Worm (Caenorhabditis elegans) whole organism, early embryonic: Measurements from ENCODE around the gene gop-3.
A peak's percentile ranks its signal among the peaks of the same experiment; 100 is the strongest.

Source experiments
- B0310.2 ChIP-seq: sonication (generic microtip); optimal IDR thresholded peaks from 2 replicates; lab custom pipeline; 2016; ENCODE audit warnings: mild to moderate bottlenecking, missing genetic modification characterization, missing compliant biosample characterization
- F13C5.2 ChIP-seq: sonication (generic microtip); optimal IDR thresholded peaks from 2 replicates; lab custom pipeline; 2017; ENCODE audit warnings: mild to moderate bottlenecking, missing genetic modification characterization, inconsistent platforms, missing compliant biosample characterization
- aly-1 ChIP-seq: sonication (generic microtip); optimal IDR thresholded peaks from 2 replicates; lab custom pipeline; 2016; ENCODE audit warnings: missing genetic modification characterization, missing compliant biosample characterization
- ama-1 ChIP-seq: fragments of 150-350 bp; optimal IDR thresholded peaks from 2 replicates; lab custom pipeline; 2014
- ceh-13 ChIP-seq: fragments of 200-800 bp; sonication (Bioruptor generic); optimal IDR thresholded peaks from 2 replicates; lab custom pipeline; 2018; ENCODE audit warnings: mild to moderate bottlenecking, missing genetic modification characterization, missing compliant biosample characterization
- ceh-36 ChIP-seq: sonication (generic microtip); optimal IDR thresholded peaks from 2 replicates; lab custom pipeline; 2016; ENCODE audit warnings: missing genetic modification characterization, inconsistent platforms, missing compliant biosample characterization
- ets-7 ChIP-seq: sonication (generic microtip); optimal IDR thresholded peaks from 2 replicates; lab custom pipeline; 2016; ENCODE audit warnings: missing genotype, missing genetic modification characterization, missing compliant biosample characterization
- flt-1 ChIP-seq: fragments of 200-800 bp; sonication (Bioruptor generic); IDR thresholded peaks from 2 replicates; pipeline ENCODE4 v1.3.6; 2022; ENCODE audit warnings: missing genetic modification characterization, missing compliant biosample characterization
- hmbx-1 ChIP-seq: sonication (generic microtip); optimal IDR thresholded peaks from 2 replicates; lab custom pipeline; 2016; ENCODE audit warnings: mild to moderate bottlenecking, missing genetic modification characterization, missing compliant biosample characterization
- hmg-4 ChIP-seq: fragments of 200-800 bp; sonication (Bioruptor generic); optimal IDR thresholded peaks from 2 replicates; lab custom pipeline; 2018; ENCODE audit warnings: mild to moderate bottlenecking, missing genetic modification characterization, missing compliant biosample characterization
- hnd-1 ChIP-seq: sonication (generic microtip); optimal IDR thresholded peaks from 2 replicates; lab custom pipeline; 2016; ENCODE audit warnings: missing genetic modification characterization, missing compliant biosample characterization
- pes-1 ChIP-seq: fragments of 200-800 bp; sonication (Bioruptor generic); IDR thresholded peaks from 2 replicates; pipeline ENCODE4 v1.3.6; 2022; ENCODE audit warnings: missing genetic modification reagents, missing genetic modification characterization, missing compliant biosample characterization
- scrt-1 ChIP-seq: fragments of 200-800 bp; sonication (Bioruptor generic); IDR thresholded peaks from 2 replicates; pipeline ENCODE4 v1.3.6; 2022; ENCODE audit warnings: missing genetic modification characterization, missing compliant biosample characterization
- sea-1 ChIP-seq: fragments of 200-800 bp; sonication (Bioruptor generic); conservative IDR thresholded peaks from 2 replicates; pipeline ENCODE4 v1.3.6; 2022; ENCODE audit warnings: missing genetic modification characterization, missing compliant biosample characterization
- tbx-11 ChIP-seq: fragments of 200-800 bp; sonication (Bioruptor generic); IDR thresholded peaks from 2 replicates; pipeline ENCODE4 v1.3.6; 2022; ENCODE audit warnings: missing genetic modification characterization, missing compliant biosample characterization
- tbx-37 ChIP-seq: fragments of 200-800 bp; sonication (Bioruptor generic); conservative IDR thresholded peaks from 2 replicates; pipeline ENCODE4 v1.3.6; 2022; ENCODE audit warnings: missing genetic modification reagents, missing genetic modification characterization, missing compliant biosample characterization
- tra-4 ChIP-seq: sonication (generic microtip); optimal IDR thresholded peaks from 2 replicates; lab custom pipeline; 2017; ENCODE audit warnings: missing genetic modification characterization, missing compliant biosample characterization

The gop-3 gene

ce11 chrIII:5291281-5291680, 30.8 kb downstream of the gop-3 start:
- TF ChIP-seq tbx-37 (GFP tag; lab: Robert Waterston, UW) (no peak), hmg-4 (no peak), ceh-36 (tag; lab: Kevin White, UChicago) (no peak), tbx-11 (GFP tag; lab: Robert Waterston, UW) (no peak), hnd-1 (tag; lab: Kevin White, UChicago) (no peak)

- TF ChIP-seq B0310.2 (tag; lab: Kevin White, UChicago): no peak
- TF ChIP-seq ceh-36 (tag; lab: Kevin White, UChicago): no peak
- no peak for TF ChIP-seq ets-7 (tag; lab: Kevin White, UChicago)
- TF ChIP-seq scrt-1 (GFP tag; lab: Robert Waterston, UW): no peak
- no peak for TF ChIP-seq tbx-11 (GFP tag; lab: Robert Waterston, UW)
- TF ChIP-seq flt-1 (GFP tag; lab: Robert Waterston, UW): no peak
Observed at ce11 chrIII:5294281-5294680, 33.8 kb downstream of the gop-3 start.

- TF ChIP-seq hmbx-1 (tag; lab: Kevin White, UChicago): peak; percentile 47
- peak; percentile 79 for TF ChIP-seq F13C5.2
- no peak for TF ChIP-seq ama-1 (lab: Kevin White, UChicago)
- peak; percentile 75 for TF ChIP-seq ets-7 (tag; lab: Kevin White, UChicago)
- TF ChIP-seq ceh-13 (GFP tag; lab: Kevin White, UChicago): peak; percentile 61
- peak; percentile 95 for TF ChIP-seq pes-1 (GFP tag; lab: Robert Waterston, UW)
- TF ChIP-seq hnd-1 (tag; lab: Kevin White, UChicago): peak; percentile 78
- TF ChIP-seq hmg-4: peak; percentile 97
- peak; percentile 94 for TF ChIP-seq sea-1 (GFP tag; lab: Robert Waterston, UW)
- TF ChIP-seq tra-4 (tag; lab: Kevin White, UChicago): peak; percentile 80
- peak; percentile 94 for TF ChIP-seq scrt-1 (GFP tag; lab: Robert Waterston, UW)
- peak; percentile 90 for TF ChIP-seq B0310.2 (tag; lab: Kevin White, UChicago)
- peak; percentile 95 for TF ChIP-seq flt-1 (GFP tag; lab: Robert Waterston, UW)
- TF ChIP-seq tbx-11 (GFP tag; lab: Robert Waterston, UW): peak; percentile 93
- peak; percentile 92 for TF ChIP-seq aly-1 (tag; lab: Kevin White, UChicago)
- peak; percentile 90 for TF ChIP-seq ceh-36 (tag; lab: Kevin White, UChicago)
- TF ChIP-seq tbx-37 (GFP tag; lab: Robert Waterston, UW): peak; percentile 93
Observed at ce11 chrIII:5294867-5295266, 34.4 kb downstream of the gop-3 start.

- no peak for TF ChIP-seq ets-7 (tag; lab: Kevin White, UChicago)
Observed at ce11 chrIII:5301786-5302268, 41.3 kb downstream of the gop-3 start, which contains the start of the genes T15B12.2 and F52C9.5. TSS of gene T15B12.2 (minus strand) at chrIII:5301886. TSS of gene F52C9.5 (plus strand) at chrIII:5302218.

- TF ChIP-seq ceh-13 (GFP tag; lab: Kevin White, UChicago) (no peak), hmg-4 (no peak), scrt-1 (GFP tag; lab: Robert Waterston, UW) (no peak)
Observed at ce11 chrIII:5304044-5304443, 43.5 kb downstream of the gop-3 start.

ce11 chrIII:5305725-5306124, 45.2 kb downstream of the gop-3 start:
- TF ChIP-seq sea-1 (GFP tag; lab: Robert Waterston, UW): 0 out of 2 replicates have a peak, but pooled peaks have one; percentile 54
- TF ChIP-seq ceh-36 (tag; lab: Kevin White, UChicago): peak; percentile 51
- no peak for TF ChIP-seq flt-1 (GFP tag; lab: Robert Waterston, UW)
- TF ChIP-seq tbx-11 (GFP tag; lab: Robert Waterston, UW): no peak; the same call in none of the 2 replicates
- peak; percentile 68; the same call in 1 of the 2 replicates for TF ChIP-seq scrt-1 (GFP tag; lab: Robert Waterston, UW)
- TF ChIP-seq ceh-13 (GFP tag; lab: Kevin White, UChicago): peak; percentile 9
- TF ChIP-seq tbx-37 (GFP tag; lab: Robert Waterston, UW): peak; percentile 72
- peak; percentile 44 for TF ChIP-seq hnd-1 (tag; lab: Kevin White, UChicago)
- TF ChIP-seq ets-7 (tag; lab: Kevin White, UChicago): no peak
- peak; percentile 8 for TF ChIP-seq F13C5.2
- no peak for TF ChIP-seq B0310.2 (tag; lab: Kevin White, UChicago)
- TF ChIP-seq hmbx-1 (tag; lab: Kevin White, UChicago): no peak
- no peak for TF ChIP-seq aly-1 (tag; lab: Kevin White, UChicago)
- TF ChIP-seq tra-4 (tag; lab: Kevin White, UChicago): no peak
- TF ChIP-seq pes-1 (GFP tag; lab: Robert Waterston, UW): peak; percentile 81

ce11 chrIII:5308278-5308677, 47.8 kb downstream of the gop-3 start, which contains the start of gene mog-3:
TSS of gene mog-3 (plus strand) at chrIII:5308596.
- TF ChIP-seq tra-4 (tag; lab: Kevin White, UChicago) (peak; percentile 9), scrt-1 (GFP tag; lab: Robert Waterston, UW) (no peak), hmg-4 (no peak), ets-7 (tag; lab: Kevin White, UChicago) (peak; percentile 4), ama-1 (lab: Kevin White, UChicago) (no peak), hmbx-1 (tag; lab: Kevin White, UChicago) (no peak), hnd-1 (tag; lab: Kevin White, UChicago) (no peak), sea-1 (GFP tag; lab: Robert Waterston, UW) (no peak), tbx-37 (GFP tag; lab: Robert Waterston, UW) (peak; percentile 83), flt-1 (GFP tag; lab: Robert Waterston, UW) (0 out of 2 replicates have a peak, but pooled peaks have one; percentile 37), ceh-13 (GFP tag; lab: Kevin White, UChicago) (no peak), tbx-11 (GFP tag; lab: Robert Waterston, UW) (peak; percentile 22; the same call in 1 of the 2 replicates), F13C5.2 (peak; percentile 15), aly-1 (tag; lab: Kevin White, UChicago) (no peak), B0310.2 (tag; lab: Kevin White, UChicago) (no peak), pes-1 (GFP tag; lab: Robert Waterston, UW) (peak; percentile 63; the same call in 1 of the 2 replicates), ceh-36 (tag; lab: Kevin White, UChicago) (no peak)
